Fruit fly (Drosophila melanogaster) whole organism, wandering third instar larva: ENCODE results near the gene Dbp80.
A peak's percentile ranks its signal among the peaks of the same experiment; 100 is the strongest.

ENCODE experiments used
- CG32264 ChIP-seq: fragments of 200-800 bp; sonication (Bioruptor generic); optimal IDR thresholded peaks from 2 replicates; lab custom pipeline; 2016; ENCODE audit warnings: missing biosample characterization, missing genetic modification characterization
- CG9705 ChIP-seq: fragments of 200-800 bp; sonication (Bioruptor generic); optimal IDR thresholded peaks from 2 replicates; lab custom pipeline; 2018; ENCODE audit warnings: missing biosample characterization, mild to moderate bottlenecking, missing genetic modification characterization
- CrebA ChIP-seq: fragments of 200-800 bp; sonication (Bioruptor generic); optimal IDR thresholded peaks from 2 replicates; lab custom pipeline; 2016; ENCODE audit warnings: missing biosample characterization, mild to moderate bottlenecking, missing genetic modification characterization, borderline replicate concordance
- Dfd ChIP-seq: fragments of >200 bp; optimal IDR thresholded peaks from 2 replicates; lab custom pipeline; 2017; ENCODE audit warnings: missing biosample characterization, missing genetic modification characterization
- GATAd ChIP-seq: sonication (Bioruptor generic); optimal IDR thresholded peaks from 2 replicates; lab custom pipeline; 2016; ENCODE audit warnings: missing biosample characterization, missing genetic modification characterization
- HLH106 ChIP-seq: fragments of 200-800 bp; optimal IDR thresholded peaks from 3 replicates; lab custom pipeline; 2019; ENCODE audit warnings: missing biosample characterization, mild to moderate bottlenecking, missing genetic modification characterization, moderate library complexity
- Hnf4 ChIP-seq: fragments of 200-800 bp; sonication (Bioruptor generic); optimal IDR thresholded peaks from 2 replicates; lab custom pipeline; 2016; ENCODE audit warnings: missing biosample characterization, mild to moderate bottlenecking, missing genetic modification characterization
- Hr78 ChIP-seq: fragments of >200 bp; optimal IDR thresholded peaks from 2 replicates; lab custom pipeline; 2017; ENCODE audit warnings: missing biosample characterization, missing genetic modification characterization
- Jra ChIP-seq: sonication (Bioruptor generic); optimal IDR thresholded peaks from 2 replicates; lab custom pipeline; 2016; ENCODE audit warnings: missing biosample characterization, missing genetic modification characterization
- Mio ChIP-seq: sonication (Bioruptor generic); optimal IDR thresholded peaks from 2 replicates; lab custom pipeline; 2016; ENCODE audit warnings: missing biosample characterization, missing genetic modification characterization
- Myc ChIP-seq: fragments of >200 bp; optimal IDR thresholded peaks from 2 replicates; lab custom pipeline; 2017
- N ChIP-seq: fragments of >200 bp; optimal IDR thresholded peaks from 2 replicates; lab custom pipeline; 2018; ENCODE audit warnings: missing biosample characterization, missing external identifiers, missing genetic modification characterization
- OdsH ChIP-seq: fragments of 200-800 bp; sonication (Bioruptor generic); optimal IDR thresholded peaks from 2 replicates; lab custom pipeline; 2016; ENCODE audit warnings: missing biosample characterization, mild to moderate bottlenecking, missing genetic modification characterization
- Sp1 ChIP-seq: fragments of 200-800 bp; sonication (Bioruptor generic); optimal IDR thresholded peaks from 3 replicates; lab custom pipeline; 2019; ENCODE audit warnings: missing biosample characterization, mild to moderate bottlenecking, missing genetic modification characterization, moderate library complexity
- Vsx2 ChIP-seq: fragments of 200-300, 225-300 bp; sonication (Bioruptor generic); optimal IDR thresholded peaks from 2 replicates; lab custom pipeline; 2018; ENCODE audit warnings: missing biosample characterization, missing genetic modification characterization; ENCODE audit not compliant: partially characterized antibody
- br ChIP-seq: fragments of 200-800 bp; sonication (Bioruptor generic); optimal IDR thresholded peaks from 2 replicates; lab custom pipeline; 2016; ENCODE audit warnings: missing biosample characterization, missing genetic modification characterization
- brk ChIP-seq: fragments of 200-800 bp; sonication (Bioruptor generic); optimal IDR thresholded peaks from 2 replicates; lab custom pipeline; 2016; ENCODE audit warnings: missing biosample characterization, mild to moderate bottlenecking, missing genetic modification characterization
- dl ChIP-seq, 2 experiments: fragments of 175-275, 200-275 bp in 1 of 2; fragments of 200-275 bp in 1 of 2; sonication (Bioruptor generic); optimal IDR thresholded peaks; lab custom pipeline; 2018; ENCODE audit warnings: mild to moderate bottlenecking in 2 of 2, missing biosample characterization in 2 of 2, missing genetic modification characterization in 2 of 2, moderate library complexity in 2 of 2; ENCODE audit not compliant: partially characterized antibody in 2 of 2, insufficient read depth in 1 of 2
- dmrt93B ChIP-seq: fragments of 200-800 bp; sonication (Bioruptor generic); optimal IDR thresholded peaks from 2 replicates; lab custom pipeline; 2018; ENCODE audit warnings: missing biosample characterization, mild to moderate bottlenecking, missing genetic modification characterization
- dsf ChIP-seq: sonication (Bioruptor generic); optimal IDR thresholded peaks from 2 replicates; lab custom pipeline; 2016; ENCODE audit warnings: missing biosample characterization, missing genetic modification characterization, borderline replicate concordance
- ey ChIP-seq: fragments of 200-800 bp; sonication (Bioruptor generic); optimal IDR thresholded peaks from 2 replicates; lab custom pipeline; 2016; ENCODE audit warnings: missing biosample characterization, missing genetic modification characterization
- fru ChIP-seq: fragments of 200-800 bp; sonication (Bioruptor generic); optimal IDR thresholded peaks from 3 replicates; lab custom pipeline; 2016; ENCODE audit warnings: missing biosample characterization, mild to moderate bottlenecking, missing genetic modification characterization
- h ChIP-seq: fragments of 200-800 bp; sonication (Bioruptor generic); optimal IDR thresholded peaks from 3 replicates; lab custom pipeline; 2016; ENCODE audit warnings: missing biosample characterization, mild to moderate bottlenecking, missing genetic modification characterization
- jim ChIP-seq: fragments of 175-275, 200-325 bp; sonication (Bioruptor generic); optimal IDR thresholded peaks from 2 replicates; lab custom pipeline; 2016; ENCODE audit warnings: missing biosample characterization, mild to moderate bottlenecking, missing genetic modification characterization
- lola ChIP-seq: fragments of >200 bp; optimal IDR thresholded peaks from 2 replicates; lab custom pipeline; 2017; ENCODE audit warnings: missing biosample characterization, missing genetic modification characterization
- pan ChIP-seq: fragments of >200 bp; optimal IDR thresholded peaks from 2 replicates; lab custom pipeline; 2017
- psq ChIP-seq: fragments of 200-800 bp; sonication (Bioruptor generic); optimal IDR thresholded peaks from 3 replicates; lab custom pipeline; 2017; ENCODE audit warnings: missing biosample characterization, mild to moderate bottlenecking, missing genetic modification characterization, moderate library complexity
- sage ChIP-seq: fragments of 200-800 bp; sonication (Bioruptor generic); optimal IDR thresholded peaks from 2 replicates; lab custom pipeline; 2016; ENCODE audit warnings: missing biosample characterization, mild to moderate bottlenecking, missing genetic modification characterization
- tai ChIP-seq: sonication (Bioruptor generic); optimal IDR thresholded peaks from 2 replicates; lab custom pipeline; 2016; ENCODE audit warnings: missing biosample characterization, missing genetic modification characterization
- usp ChIP-seq: fragments of >200 bp; optimal IDR thresholded peaks from 2 replicates; lab custom pipeline; 2017; ENCODE audit warnings: missing biosample characterization, missing genetic modification characterization
- woc ChIP-seq: sonication (Bioruptor generic); optimal IDR thresholded peaks from 2 replicates; lab custom pipeline; 2016; ENCODE audit warnings: missing biosample characterization, mild to moderate bottlenecking, missing genetic modification characterization

Dbp80 gene

dm6 chr3L:27279041-27279671 lies at the start of gene Dbp80:
Dbp80 (plus strand) TSS chr3L:27279316.
- peak; percentile 22 for TF ChIP-seq woc (GFP tag; lab: Kevin White, UChicago)
- TF ChIP-seq Hr78: peak; percentile 66
- peak; percentile 87 for TF ChIP-seq N (GFP tag; lab: Kevin White, UChicago)
- TF ChIP-seq pan (lab: Kevin White, UChicago): no peak

- TF ChIP-seq CrebA (GFP tag; lab: Kevin White, UChicago) (no peak), sage (GFP tag; lab: Kevin White, UChicago) (no peak), dl (GFP tag; optimal IDR thresholded peaks at IDR 0.05; lab: Kevin White, UChicago; ENCODE audit: insufficient read depth in 1 of 2, partially characterized antibody in 2 of 2) (no peak), CG32264 (GFP tag; lab: Kevin White, UChicago) (no peak), h (GFP tag; lab: Kevin White, UChicago) (no peak), jim (GFP tag; lab: Kevin White, UChicago) (no peak), dmrt93B (GFP tag; lab: Kevin White, UChicago) (no peak), HLH106 (tag; lab: Kevin White, UChicago) (no peak), psq (GFP tag; lab: Kevin White, UChicago) (no peak), fru (no peak), Myc (lab: Kevin White, UChicago) (no peak), Jra (GFP tag; lab: Kevin White, UChicago) (no peak), brk (no peak), lola (GFP tag; lab: Kevin White, UChicago) (no peak), dsf (no peak), Sp1 (no peak), Dfd (GFP tag; lab: Kevin White, UChicago) (no peak)
Observed at dm6 chr3L:27261987-27262386, 17.1 kb upstream of the Dbp80 start.

dm6 chr3L:27264319-27264909 lies 14.7 kb upstream of the Dbp80 start:
- TF ChIP-seq usp (GFP tag; lab: Kevin White, UChicago): no peak
- no peak for TF ChIP-seq Hnf4 (GFP tag; lab: Kevin White, UChicago)
- TF ChIP-seq dmrt93B (GFP tag; lab: Kevin White, UChicago): no peak
- no peak for TF ChIP-seq N (GFP tag; lab: Kevin White, UChicago)
- TF ChIP-seq sage (GFP tag; lab: Kevin White, UChicago): no peak
- TF ChIP-seq ey: no peak
- no peak for TF ChIP-seq CG9705 (GFP tag; lab: Kevin White, UChicago)
- no peak for TF ChIP-seq h (GFP tag; lab: Kevin White, UChicago)
- TF ChIP-seq jim (GFP tag; lab: Kevin White, UChicago): no peak
- no peak for TF ChIP-seq Mio
- no peak for TF ChIP-seq OdsH
- no peak for TF ChIP-seq Hr78
- TF ChIP-seq lola (GFP tag; lab: Kevin White, UChicago): no peak
- no peak for TF ChIP-seq tai (GFP tag; lab: Kevin White, UChicago)
- no peak for TF ChIP-seq Vsx2 (GFP tag; lab: Kevin White, UChicago)

- TF ChIP-seq lola (GFP tag; lab: Kevin White, UChicago) (no peak), woc (GFP tag; lab: Kevin White, UChicago) (no peak), Jra (GFP tag; lab: Kevin White, UChicago) (no peak), br (GFP tag; lab: Kevin White, UChicago) (no peak), GATAd (GFP tag; lab: Kevin White, UChicago) (no peak)
Observed at dm6 chr3L:27265613-27266012, 13.5 kb upstream of the Dbp80 start.
